Worm (Caenorhabditis elegans): ENCODE data around the gene M02D8.6.

ce11 chrX:8750209-8750608 lies 18.5 kb upstream of the M02D8.6 start:
- TF ChIP-seq W03F9.2 (tag; optimal IDR thresholded peaks at IDR 0.05) (no peak), him-1 (tag; optimal IDR thresholded peaks at IDR 0.05) (no peak)
